Worm (Caenorhabditis elegans) whole organism, L1 larva: ENCODE data around the gene Y43C5A.4.
A peak's percentile ranks its signal among the peaks of the same experiment; 100 is the strongest.

ENCODE experiments used
- C16A3.4 ChIP-seq: fragments of 150-350 bp; optimal IDR thresholded peaks from 2 replicates; lab custom pipeline; 2014; ENCODE audit warnings: missing biosample characterization, missing genetic modification characterization
- F16B12.6 ChIP-seq: fragments of 150-350 bp; optimal IDR thresholded peaks from 2 replicates; lab custom pipeline; 2014; ENCODE audit warnings: missing biosample characterization, missing genetic modification characterization
- Y116A8C.19 ChIP-seq: sonication (generic microtip); optimal IDR thresholded peaks from 2 replicates; lab custom pipeline; 2016; ENCODE audit warnings: missing compliant biosample characterization, missing genetic modification characterization, borderline replicate concordance
- alr-1 ChIP-seq: fragments of 200-800 bp; sonication (Bioruptor generic); optimal IDR thresholded peaks from 2 replicates; lab custom pipeline; 2018; ENCODE audit warnings: borderline replicate concordance, mild to moderate bottlenecking, missing genetic modification characterization, missing compliant biosample characterization
- aly-2 ChIP-seq: fragments of 150-350 bp; optimal IDR thresholded peaks from 2 replicates; lab custom pipeline; 2014; ENCODE audit warnings: missing biosample characterization, missing genetic modification characterization
- ama-1 ChIP-seq: fragments of 150-350 bp; optimal IDR thresholded peaks from 2 replicates; lab custom pipeline; 2014
- ceh-82 ChIP-seq, 3 experiments: fragments of 150-350 bp in 1 of 3; sonication (generic microtip) in 2 of 3; optimal IDR thresholded peaks; 2 replicates each; lab custom pipeline; 2014 to 2017; ENCODE audit warnings: missing biosample characterization in 3 of 3, missing genetic modification characterization in 3 of 3
- ceh-90 ChIP-seq: sonication (generic microtip); optimal IDR thresholded peaks from 2 replicates; lab custom pipeline; 2016; ENCODE audit warnings: missing genetic modification characterization, missing compliant biosample characterization
- dpl-1 ChIP-seq, 3 experiments: fragments of 150-350 bp in 2 of 3; sonication (generic microtip) in 1 of 3; optimal IDR thresholded peaks; 2 replicates each; lab custom pipeline; 2014 to 2017; ENCODE audit warnings: missing biosample characterization in 3 of 3, missing genetic modification characterization in 3 of 3, missing genetic modification reagents in 3 of 3
- dsc-1 ChIP-seq: sonication (generic microtip); optimal IDR thresholded peaks from 2 replicates; lab custom pipeline; 2016; ENCODE audit warnings: mild to moderate bottlenecking, missing genetic modification characterization, missing compliant biosample characterization
- efl-3 ChIP-seq: fragments of 200-800 bp; sonication (Bioruptor generic); optimal IDR thresholded peaks from 2 replicates; lab custom pipeline; 2018; ENCODE audit warnings: mild to moderate bottlenecking, missing genetic modification characterization, missing compliant biosample characterization
- egl-13 ChIP-seq: sonication (generic microtip); optimal IDR thresholded peaks from 2 replicates; lab custom pipeline; 2016; ENCODE audit warnings: missing genotype, missing genetic modification reagents, missing genetic modification characterization, missing compliant biosample characterization
- elt-2 ChIP-seq: sonication (generic microtip); optimal IDR thresholded peaks from 2 replicates; lab custom pipeline; 2016; ENCODE audit warnings: missing genetic modification characterization, mild to moderate bottlenecking, inconsistent platforms, missing compliant biosample characterization, missing genetic modification reagents
- elt-3 ChIP-seq, 6 experiments: fragments of 150-350 bp in 1 of 6; sonication (generic microtip); optimal IDR thresholded peaks; 2 replicates each; lab custom pipeline; 2017 to 2018; ENCODE audit warnings: missing biosample characterization in 6 of 6, missing genetic modification characterization in 6 of 6, inconsistent platforms in 1 of 6
- fkh-4 ChIP-seq: sonication (generic microtip); optimal IDR thresholded peaks from 2 replicates; lab custom pipeline; 2016; ENCODE audit warnings: missing compliant biosample characterization, missing genetic modification characterization, borderline replicate concordance
- fos-1 ChIP-seq: fragments of 150-350 bp; optimal IDR thresholded peaks from 2 replicates; lab custom pipeline; 2014; ENCODE audit warnings: missing biosample characterization, missing genetic modification characterization
- hlh-17 ChIP-seq: fragments of 200-800 bp; sonication (Bioruptor generic); optimal IDR thresholded peaks from 2 replicates; lab custom pipeline; 2018; ENCODE audit warnings: missing genetic modification characterization, mild to moderate bottlenecking, missing compliant biosample characterization, moderate library complexity, borderline replicate concordance
- irx-1 ChIP-seq: sonication (generic microtip); optimal IDR thresholded peaks from 2 replicates; lab custom pipeline; 2016; ENCODE audit warnings: missing genetic modification characterization, missing compliant biosample characterization
- isw-1 ChIP-seq: fragments of 200-800 bp; sonication (Bioruptor generic); IDR thresholded peaks from 2 replicates; pipeline ENCODE4 v1.3.6; 2022; ENCODE audit warnings: missing genetic modification characterization, missing compliant biosample characterization
- lin-13 ChIP-seq: fragments of 150-350 bp; optimal IDR thresholded peaks from 2 replicates; lab custom pipeline; 2014; ENCODE audit warnings: missing biosample characterization, missing genetic modification reagents, missing genetic modification characterization
- lin-14 ChIP-seq: fragments of 200-800 bp; sonication (Bioruptor generic); optimal IDR thresholded peaks from 2 replicates; lab custom pipeline; 2018; ENCODE audit warnings: mild to moderate bottlenecking, missing genetic modification characterization, moderate library complexity, missing compliant biosample characterization
- lin-15B ChIP-seq: fragments of 150-350 bp; sonication (generic microtip); optimal IDR thresholded peaks from 3 replicates; lab custom pipeline; 2014; ENCODE audit warnings: missing biosample characterization, missing genetic modification characterization
- lin-35 ChIP-seq, 2 experiments: fragments of 150-350 bp; optimal IDR thresholded peaks; 2 replicates each; lab custom pipeline; 2014; ENCODE audit warnings: missing biosample characterization in 2 of 2, missing genetic modification characterization in 2 of 2, missing genetic modification reagents in 2 of 2
- lir-3 ChIP-seq: sonication (generic microtip); optimal IDR thresholded peaks from 2 replicates; lab custom pipeline; 2016; ENCODE audit warnings: mild to moderate bottlenecking, missing genetic modification characterization, moderate library complexity, missing compliant biosample characterization; ENCODE audit not compliant: poor library complexity
- lsy-2 ChIP-seq, 2 experiments: fragments of 150-350 bp; optimal IDR thresholded peaks; 2 replicates each; lab custom pipeline; 2014; ENCODE audit warnings: missing biosample characterization in 2 of 2, missing genetic modification characterization in 2 of 2
- nhr-11 ChIP-seq: fragments of 150-350 bp; optimal IDR thresholded peaks from 2 replicates; lab custom pipeline; 2014; ENCODE audit warnings: missing biosample characterization, missing genetic modification characterization
- nhr-237 ChIP-seq: fragments of 150-350 bp; optimal IDR thresholded peaks from 2 replicates; lab custom pipeline; 2014; ENCODE audit warnings: missing biosample characterization, missing genetic modification characterization
- nhr-71 ChIP-seq: sonication (generic microtip); optimal IDR thresholded peaks from 2 replicates; lab custom pipeline; 2016; ENCODE audit warnings: mild to moderate bottlenecking, missing genetic modification characterization, moderate library complexity, missing compliant biosample characterization
- nhr-76 ChIP-seq: sonication (generic microtip); optimal IDR thresholded peaks from 2 replicates; lab custom pipeline; 2017; ENCODE audit warnings: missing biosample characterization, missing genetic modification characterization
- nhr-90 ChIP-seq: sonication (generic microtip); optimal IDR thresholded peaks from 2 replicates; lab custom pipeline; 2016; ENCODE audit warnings: mild to moderate bottlenecking, missing genetic modification characterization, missing compliant biosample characterization; ENCODE audit not compliant: poor library complexity
- pag-3 ChIP-seq: sonication (generic microtip); optimal IDR thresholded peaks from 2 replicates; lab custom pipeline; 2017; ENCODE audit warnings: missing genetic modification characterization, mild to moderate bottlenecking, missing compliant biosample characterization, antibody characterized with exemption, borderline replicate concordance; ENCODE audit not compliant: insufficient read depth
- pqm-1 ChIP-seq: sonication (generic microtip); optimal IDR thresholded peaks from 3 replicates; lab custom pipeline; 2017; ENCODE audit warnings: missing biosample characterization, missing genetic modification characterization
- snpc-4 ChIP-seq: fragments of 150-350 bp; optimal IDR thresholded peaks from 2 replicates; lab custom pipeline; 2014; ENCODE audit warnings: missing biosample characterization, missing genetic modification characterization
- snu-23 ChIP-seq: sonication (generic microtip); optimal IDR thresholded peaks from 2 replicates; lab custom pipeline; 2016; ENCODE audit warnings: missing genetic modification characterization, missing compliant biosample characterization
- sox-4 ChIP-seq: sonication (generic microtip); optimal IDR thresholded peaks from 2 replicates; lab custom pipeline; 2016; ENCODE audit warnings: missing genetic modification characterization, missing compliant biosample characterization
- sptf-1 ChIP-seq: fragments of 150-350 bp; optimal IDR thresholded peaks from 2 replicates; lab custom pipeline; 2014; ENCODE audit warnings: missing biosample characterization, missing genetic modification characterization
- swsn-7 ChIP-seq: sonication (generic microtip); optimal IDR thresholded peaks from 2 replicates; lab custom pipeline; 2016; ENCODE audit warnings: missing genetic modification characterization, missing compliant biosample characterization
- tbx-2 ChIP-seq: sonication (generic microtip); optimal IDR thresholded peaks from 2 replicates; lab custom pipeline; 2016; ENCODE audit warnings: missing genetic modification characterization, missing compliant biosample characterization
- tlp-1 ChIP-seq: fragments of 150-350 bp; optimal IDR thresholded peaks from 2 replicates; lab custom pipeline; 2014; ENCODE audit warnings: missing biosample characterization, missing genetic modification characterization
- unc-130 ChIP-seq: fragments of 150-350 bp; optimal IDR thresholded peaks from 2 replicates; lab custom pipeline; 2017; ENCODE audit warnings: missing biosample characterization, missing genetic modification characterization, inconsistent platforms
- unc-62 ChIP-seq: fragments of 150-350 bp; optimal IDR thresholded peaks from 2 replicates; lab custom pipeline; 2014; ENCODE audit warnings: missing biosample characterization, missing genetic modification reagents, missing genetic modification characterization
- vab-15 ChIP-seq: sonication (generic microtip); optimal IDR thresholded peaks from 2 replicates; lab custom pipeline; 2017; ENCODE audit warnings: missing genotype, mild to moderate bottlenecking, missing genetic modification characterization, missing compliant biosample characterization

The Y43C5A.4 gene

DNA sequence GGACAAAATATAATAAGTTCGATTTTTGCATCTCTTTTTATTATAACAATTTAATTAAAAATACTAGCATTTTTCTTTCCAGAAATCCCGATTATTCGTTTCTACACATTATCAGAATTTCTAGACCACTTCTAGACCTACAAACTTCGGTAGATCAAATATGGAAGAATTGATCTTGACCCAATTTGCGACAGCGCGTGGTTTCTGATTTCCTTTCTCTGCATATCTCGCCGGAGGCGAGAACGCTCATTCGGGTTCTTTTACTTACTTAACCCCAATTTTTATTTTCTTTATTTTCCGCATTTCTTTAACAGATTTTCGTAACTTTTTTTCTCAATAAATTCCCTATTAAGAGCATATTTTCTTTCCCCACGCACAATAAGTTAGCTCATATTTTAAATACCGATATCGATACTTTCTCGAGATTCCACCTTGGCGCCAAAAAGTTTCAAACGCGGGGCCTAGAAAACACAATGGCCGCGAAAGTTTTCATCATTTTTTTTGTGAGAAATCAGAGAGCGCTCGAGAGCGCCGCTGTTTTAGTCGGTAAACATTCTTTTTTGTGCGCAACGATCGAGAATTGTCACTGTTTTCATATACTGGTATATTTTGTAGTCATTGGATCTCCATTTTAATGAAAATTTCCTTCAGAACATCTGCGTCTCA, 35.2 kb upstream of the Y43C5A.4 start (continued):
- TF ChIP-seq pag-3 = no peak
- no peak for TF ChIP-seq isw-1 (GFP tag; lab: Robert Waterston, UW)
- no peak for TF ChIP-seq nhr-237 (tag; lab: Kevin White, UChicago)
- peak; percentile 81 to 91 for TF ChIP-seq lin-35 (GFP tag; optimal IDR thresholded peaks at IDR 0.05; lab: Kevin White, UChicago)
- TF ChIP-seq ceh-82 (tag; optimal IDR thresholded peaks at IDR 0.05; lab: Kevin White, UChicago) = no peak
- no peak for TF ChIP-seq dsc-1 (tag; lab: Kevin White, UChicago)
- TF ChIP-seq sptf-1 (tag; lab: Kevin White, UChicago) = no peak
- TF ChIP-seq fkh-4 (tag; lab: Kevin White, UChicago) = no peak
- no peak for TF ChIP-seq irx-1 (tag; lab: Kevin White, UChicago)
- no peak for TF ChIP-seq aly-2 (tag; lab: Kevin White, UChicago)
- no peak for TF ChIP-seq egl-13 (tag; lab: Kevin White, UChicago)
- no peak for TF ChIP-seq efl-3 (GFP tag; lab: Kevin White, UChicago)
- TF ChIP-seq alr-1 = no peak
- peak; percentile 21 for TF ChIP-seq C16A3.4 (tag; lab: Kevin White, UChicago)
- TF ChIP-seq snpc-4 (tag; lab: Kevin White, UChicago) = no peak
- TF ChIP-seq fos-1 (tag; lab: Kevin White, UChicago) = no peak
- no peak for TF ChIP-seq lin-15B
- no peak for TF ChIP-seq F16B12.6 (tag; lab: Kevin White, UChicago)
- TF ChIP-seq swsn-7 (tag; lab: Kevin White, UChicago) = peak; percentile 1
- TF ChIP-seq lir-3 (tag; lab: Kevin White, UChicago) = peak; percentile 40
- TF ChIP-seq hlh-17 = no peak
- peak; percentile 49 for TF ChIP-seq tbx-2
- TF ChIP-seq elt-2 (tag; lab: Kevin White, UChicago) = no peak
- TF ChIP-seq ama-1 (lab: Kevin White, UChicago) = no peak
- no peak for TF ChIP-seq nhr-11 (tag; lab: Kevin White, UChicago)
- TF ChIP-seq Y116A8C.19 = no peak
- no peak for TF ChIP-seq sox-4 (tag; lab: Kevin White, UChicago)
- peak; percentile 4 for TF ChIP-seq lin-13 (GFP tag; lab: Kevin White, UChicago)
- TF ChIP-seq dpl-1 (GFP tag; optimal IDR thresholded peaks at IDR 0.05; lab: Kevin White, UChicago) = peak; percentile 71 to 87 (median 85)
- no peak for TF ChIP-seq tlp-1 (tag; lab: Kevin White, UChicago)
- TF ChIP-seq nhr-76 (tag; lab: Kevin White, UChicago) = no peak
- TF ChIP-seq lin-14 (GFP tag; lab: Kevin White, UChicago) = peak; percentile 52
- TF ChIP-seq vab-15 (tag; lab: Kevin White, UChicago) = no peak
- peak; percentile 61 for TF ChIP-seq ceh-90 (tag; lab: Kevin White, UChicago)
- peak in 1 of 2 experiments; percentile 55 for TF ChIP-seq lsy-2 (tag; optimal IDR thresholded peaks at IDR 0.05; lab: Kevin White, UChicago)

DNA sequence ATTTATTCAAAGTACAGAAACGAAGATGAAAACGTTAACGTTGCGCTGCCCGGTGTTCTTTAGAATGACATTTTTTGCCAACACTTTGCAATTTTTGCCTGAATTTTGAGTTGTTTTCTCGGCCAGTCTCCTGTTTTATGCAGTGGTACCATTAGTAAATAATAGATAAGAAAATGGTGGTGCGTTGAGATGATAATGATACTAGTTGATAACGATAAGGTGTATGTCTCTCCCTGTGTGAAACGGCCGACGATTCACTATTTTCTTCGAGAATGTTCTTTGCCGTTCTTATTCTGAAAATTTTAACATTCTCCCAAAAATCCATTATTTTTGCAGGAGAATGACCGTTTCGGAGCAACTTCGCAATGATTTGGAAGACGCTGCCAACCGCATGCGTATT, 34.5 kb upstream of the Y43C5A.4 start, which contains the start of gene tkt-1:
tkt-1 (plus strand) TSS at position 337 of the 400 bp plus-strand sequence.
- TF ChIP-seq lin-35 (GFP tag; optimal IDR thresholded peaks at IDR 0.05; lab: Kevin White, UChicago) (peak in 1 of 2 experiments; percentile 28), Y116A8C.19 (no peak), unc-62 (no peak), nhr-71 (tag; lab: Kevin White, UChicago) (peak; percentile 4), nhr-90 (tag; lab: Kevin White, UChicago) (no peak), pqm-1 (tag; lab: Kevin White, UChicago) (peak; percentile 48), snu-23 (GFP tag; lab: Kevin White, UChicago) (peak; percentile 10), elt-2 (tag; lab: Kevin White, UChicago) (peak; percentile 67), unc-130 (tag; lab: Kevin White, UChicago) (peak; percentile 15), elt-3 (tag; optimal IDR thresholded peaks at IDR 0.05; lab: Kevin White, UChicago) (peak in 5 of 6 experiments; percentile 56 to 81 (median 68)), dpl-1 (GFP tag; optimal IDR thresholded peaks at IDR 0.05; lab: Kevin White, UChicago) (peak in 1 of 3 experiments; percentile 17)
